4 fruit fly cellular contexts compared by ENCODE assay signal in genomic region chr3L:9054822-9055407, dm6.
TF ChIP-seq lines count a peak whose summit lies in the region.

No protein-coding gene starts in this region.

- peak; percentile 80 to 88 for TF ChIP-seq CTCF in S2 (optimal IDR thresholded peaks at IDR 0.05; lab: Kevin White, UChicago)
- TF ChIP-seq CTCF in whole organism, embryonic (GFP tag; optimal IDR thresholded peaks at IDR 0.05; lab: Kevin White, UChicago) = peak; percentile 93

TF ChIP-seq in whole organism, embryonic, 481 proteins besides CTCF, POLR2A, EP300 and RAD21 (continues in another document):
- TF ChIP-seq HLH4C (GFP tag; IDR thresholded peaks at IDR 0.05; lab: Robert Waterston, UW; ENCODE audit: partially characterized antibody) (peak; percentile 28; the same call in 1 of the 3 replicates), CG8290 (GFP tag; optimal IDR thresholded peaks at IDR 0.05; lab: Kevin White, UChicago) (no peak), CG8290 (tag; optimal IDR thresholded peaks at IDR 0.05; lab: Kevin White, UChicago) (no peak), bbx (GFP tag; IDR thresholded peaks at IDR 0.05; lab: Robert Waterston, UW; ENCODE audit: partially characterized antibody) (peak; percentile 26; the same call in 1 of the 2 replicates), CG15011 (GFP tag; optimal IDR thresholded peaks at IDR 0.05; lab: Kevin White, UChicago) (no peak), CG7963 (GFP tag; IDR thresholded peaks at IDR 0.05; lab: Robert Waterston, UW; ENCODE audit: partially characterized antibody) (peak; percentile 31; the same call in 1 of the 3 replicates), Scr (GFP tag; IDR thresholded peaks at IDR 0.05; lab: Robert Waterston, UW; ENCODE audit: partially characterized antibody) (peak; percentile 22), CG16813 (GFP tag; IDR thresholded peaks at IDR 0.05; lab: Robert Waterston, UW; ENCODE audit: partially characterized antibody) (peak; percentile 68; the same call in 2 of the 3 replicates), CG42726 (GFP tag; IDR thresholded peaks at IDR 0.05; lab: Robert Waterston, UW; ENCODE audit: partially characterized antibody) (peak; percentile 65), amos (GFP tag; IDR thresholded peaks at IDR 0.05; lab: Robert Waterston, UW; ENCODE audit: partially characterized antibody) (peak; percentile 74), sens (GFP tag; lab: Kevin White, UChicago) (peak; percentile 56), Xrp1 (GFP tag; IDR thresholded peaks at IDR 0.05; lab: Robert Waterston, UW) (no peak), Sox102F (GFP tag; optimal IDR thresholded peaks at IDR 0.05; lab: Kevin White, UChicago) (no peak), pita (GFP tag; optimal IDR thresholded peaks at IDR 0.05; lab: Kevin White, UChicago) (peak; percentile 16), CG32767 (GFP tag; IDR thresholded peaks at IDR 0.05; lab: Robert Waterston, UW) (no peak), otp (GFP tag; IDR thresholded peaks at IDR 0.05; lab: Robert Waterston, UW) (no peak), tgo (GFP tag; IDR thresholded peaks at IDR 0.05; lab: Robert Waterston, UW) (no peak), Jarid2 (GFP tag; optimal IDR thresholded peaks at IDR 0.05; lab: Kevin White, UChicago) (no peak), sd (tag; optimal IDR thresholded peaks at IDR 0.05; lab: Kevin White, UChicago) (peak; percentile 37), yki (optimal IDR thresholded peaks at IDR 0.05; lab: Kevin White, UChicago) (no peak), CG2199 (GFP tag; IDR thresholded peaks at IDR 0.05; lab: Robert Waterston, UW) (peak; percentile 84), CG13624 (GFP tag; optimal IDR thresholded peaks at IDR 0.05; lab: Kevin White, UChicago) (no peak), HmgZ (tag; optimal IDR thresholded peaks at IDR 0.05; lab: Kevin White, UChicago) (peak; percentile 14), grn (GFP tag; optimal IDR thresholded peaks at IDR 0.05; lab: Kevin White, UChicago) (no peak), CG7271 (tag; optimal IDR thresholded peaks at IDR 0.05; lab: Kevin White, UChicago) (no peak), CG6791 (GFP tag; IDR thresholded peaks at IDR 0.05; lab: Robert Waterston, UW; ENCODE audit: partially characterized antibody) (peak; percentile 63; the same call in 2 of the 3 replicates), CG8765 (GFP tag; IDR thresholded peaks at IDR 0.05; lab: Robert Waterston, UW) (no peak)

TF ChIP-seq in whole organism, prepupa, 60 proteins besides CTCF, POLR2A, EP300 and RAD21:
- no peak for TF ChIP-seq fd59A (GFP tag; optimal IDR thresholded peaks at IDR 0.05; lab: Kevin White, UChicago)
- no peak for TF ChIP-seq CG11762 (GFP tag; optimal IDR thresholded peaks at IDR 0.05; lab: Kevin White, UChicago; ENCODE audit: insufficient read depth)
- no peak for TF ChIP-seq CG3919 (GFP tag; optimal IDR thresholded peaks at IDR 0.05; lab: Kevin White, UChicago)
- no peak for TF ChIP-seq Sox15 (GFP tag; optimal IDR thresholded peaks at IDR 0.05; lab: Kevin White, UChicago)
- no peak for TF ChIP-seq lz (GFP tag; optimal IDR thresholded peaks at IDR 0.05; lab: Kevin White, UChicago)
- TF ChIP-seq CG10669 (GFP tag; optimal IDR thresholded peaks at IDR 0.05; lab: Kevin White, UChicago) = peak; percentile 40
- no peak for TF ChIP-seq CG8319 (GFP tag; optimal IDR thresholded peaks at IDR 0.05; lab: Kevin White, UChicago)
- TF ChIP-seq fd85E (GFP tag; optimal IDR thresholded peaks at IDR 0.05; lab: Kevin White, UChicago) = no peak
- peak; percentile 20 for TF ChIP-seq Eip78C (GFP tag; lab: Kevin White, UChicago)

TF ChIP-seq in whole organism, wandering third instar larva, 38 proteins besides CTCF, POLR2A, EP300 and RAD21:
- TF ChIP-seq N (GFP tag; optimal IDR thresholded peaks at IDR 0.05; lab: Kevin White, UChicago) (no peak), brk (GFP tag; optimal IDR thresholded peaks at IDR 0.05; lab: Kevin White, UChicago) (peak; percentile 5)
